Worm (Caenorhabditis elegans) whole organism, L4 larva: ENCODE data around the gene F14D7.18.

Experiments
- F49E8.2 ChIP-seq: sonication (generic microtip); optimal IDR thresholded peaks from 2 replicates; lab custom pipeline; 2016; ENCODE audit warnings: missing compliant biosample characterization, mild to moderate bottlenecking, missing genetic modification characterization, borderline replicate concordance
- R02D3.7 ChIP-seq: fragments of 150-350 bp; sonication (generic microtip); optimal IDR thresholded peaks from 3 replicates; lab custom pipeline; 2014; ENCODE audit warnings: missing biosample characterization, missing genetic modification characterization
- ama-1 ChIP-seq: fragments of 150-350 bp; optimal IDR thresholded peaks from 2 replicates; lab custom pipeline; 2014; ENCODE audit warnings: inconsistent platforms, mixed read lengths
- ces-1 ChIP-seq: fragments of 150-350 bp; sonication (generic microtip); optimal IDR thresholded peaks from 4 replicates; lab custom pipeline; 2014; ENCODE audit warnings: missing biosample characterization, missing genetic modification reagents, missing genetic modification characterization
- daf-8 ChIP-seq: fragments of 200-800 bp; sonication (Bioruptor generic); IDR thresholded peaks from 2 replicates; pipeline ENCODE4 v1.3.6; 2022; ENCODE audit warnings: missing genetic modification characterization, missing compliant biosample characterization
- dmd-9 ChIP-seq: fragments of 200-800 bp; sonication (Bioruptor generic); IDR thresholded peaks from 2 replicates; pipeline ENCODE4 v1.3.6; 2022; ENCODE audit warnings: missing genetic modification reagents, missing genetic modification characterization, missing compliant biosample characterization
- egl-27 ChIP-seq: sonication (generic microtip); optimal IDR thresholded peaks from 3 replicates; lab custom pipeline; 2017; ENCODE audit warnings: missing biosample characterization, missing genetic modification reagents, missing genetic modification characterization
- gei-8 ChIP-seq: fragments of 200-800 bp; sonication (Bioruptor generic); optimal IDR thresholded peaks from 2 replicates; lab custom pipeline; 2018; ENCODE audit warnings: mild to moderate bottlenecking, missing genetic modification characterization, missing compliant biosample characterization
- lsy-2 ChIP-seq, 2 experiments: fragments of 150-350 bp in 1 of 2; sonication (generic microtip) in 1 of 2; optimal IDR thresholded peaks; 2 replicates each; lab custom pipeline; 2014 to 2017; ENCODE audit warnings: missing biosample characterization in 2 of 2, missing genetic modification characterization in 2 of 2
- madf-9 ChIP-seq: fragments of 200-800 bp; sonication (Bioruptor generic); conservative IDR thresholded peaks from 2 replicates; pipeline ENCODE4 v1.3.6; 2022; ENCODE audit warnings: missing genetic modification reagents, missing genetic modification characterization, missing compliant biosample characterization
- nhr-11 ChIP-seq: fragments of 150-350 bp; optimal IDR thresholded peaks from 2 replicates; lab custom pipeline; 2014; ENCODE audit warnings: missing biosample characterization, missing genetic modification characterization
- unc-39 ChIP-seq: sonication (generic microtip); optimal IDR thresholded peaks from 2 replicates; lab custom pipeline; 2017; ENCODE audit warnings: missing biosample characterization, missing genetic modification characterization

DNA sequence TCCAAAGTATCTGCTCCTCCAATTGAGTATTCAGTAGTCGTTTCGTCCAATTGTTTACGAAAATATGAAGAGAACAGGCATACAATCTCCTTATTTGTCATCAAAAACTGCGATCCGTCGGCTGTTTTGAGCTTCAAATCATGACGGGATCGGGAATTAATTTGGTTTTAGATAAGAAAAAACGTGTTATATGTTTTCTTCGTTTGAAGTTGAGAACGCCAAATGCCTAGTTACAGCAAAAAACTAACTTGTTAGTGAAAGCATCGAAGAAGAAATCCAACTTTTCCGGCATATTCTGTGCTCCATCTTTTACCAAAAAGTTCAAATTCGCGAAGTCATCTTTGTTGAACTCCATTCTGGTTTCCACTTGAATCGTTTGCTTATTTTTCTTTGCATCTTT is 1.2 kb downstream of the F14D7.18 start, which contains the start of gene F14D7.1:
- TF ChIP-seq R02D3.7 (tag; lab: Kevin White, UChicago) (no peak), dmd-9 (GFP tag; lab: Robert Waterston, UW) (no peak), F49E8.2 (tag; lab: Kevin White, UChicago) (no peak), ces-1 (no peak), nhr-11 (no peak), gei-8 (GFP tag; lab: Kevin White, UChicago) (no peak), egl-27 (no peak), daf-8 (GFP tag; lab: Robert Waterston, UW) (no peak), lsy-2 (tag; optimal IDR thresholded peaks at IDR 0.05; lab: Kevin White, UChicago) (no peak), unc-39 (tag; lab: Kevin White, UChicago) (no peak), ama-1 (lab: Kevin White, UChicago) (no peak), madf-9 (no peak)
